Worm (Caenorhabditis elegans): ENCODE measurements around the gene arcp-1.

The arcp-1 gene

ce11 chrIII:3797180-3798026, 38.2 kb upstream of the arcp-1 start:
- peak; percentile 31 for TF ChIP-seq nhr-43 (tag; optimal IDR thresholded peaks at IDR 0.05; ENCODE audit: poor library complexity, severe bottlenecking)
- TF ChIP-seq tbx-2 (tag; optimal IDR thresholded peaks at IDR 0.05), result no peak
- no peak for TF ChIP-seq mdl-1 (tag; optimal IDR thresholded peaks at IDR 0.05)
- TF ChIP-seq lin-39 (tag; optimal IDR thresholded peaks at IDR 0.05), result peak; percentile 55
- no peak for TF ChIP-seq egl-27 (tag; optimal IDR thresholded peaks at IDR 0.05)
- TF ChIP-seq nhr-237 (tag; optimal IDR thresholded peaks at IDR 0.05), result no peak
- TF ChIP-seq ceh-28 (tag; optimal IDR thresholded peaks at IDR 0.05), result peak; percentile 45
- no peak for TF ChIP-seq fos-1 (tag; optimal IDR thresholded peaks at IDR 0.05)
- peak; percentile 30 for TF ChIP-seq egl-5 (tag; optimal IDR thresholded peaks at IDR 0.05)
- TF ChIP-seq nhr-11 (tag; optimal IDR thresholded peaks at IDR 0.05), result no peak
- no peak for TF ChIP-seq ztf-11 (tag; optimal IDR thresholded peaks at IDR 0.05)
- peak; percentile 87 for TF ChIP-seq nhr-23 (tag; optimal IDR thresholded peaks at IDR 0.05)
- TF ChIP-seq ztf-4 (tag; optimal IDR thresholded peaks at IDR 0.05), result no peak
- TF ChIP-seq ama-1 (optimal IDR thresholded peaks at IDR 0.05), result peak; percentile 85
- no peak for TF ChIP-seq nhr-77 (tag; optimal IDR thresholded peaks at IDR 0.05)
- TF ChIP-seq nfya-1 (tag; optimal IDR thresholded peaks at IDR 0.05; ENCODE audit: insufficient read depth), result peak; percentile 37
- peak; percentile 93 for TF ChIP-seq pha-4 (tag; optimal IDR thresholded peaks at IDR 0.05)
- no peak for TF ChIP-seq nhr-12 (tag; optimal IDR thresholded peaks at IDR 0.05)
- peak; percentile 96 for TF ChIP-seq elt-1 (tag; optimal IDR thresholded peaks at IDR 0.05)
- no peak for TF ChIP-seq unc-39 (tag; optimal IDR thresholded peaks at IDR 0.05)
- TF ChIP-seq pqm-1 (tag; optimal IDR thresholded peaks at IDR 0.05), result peak; percentile 56
- TF ChIP-seq unc-62 (GFP tag; optimal IDR thresholded peaks at IDR 0.05), result no peak
- peak; percentile 37 for TF ChIP-seq elt-2 (tag; optimal IDR thresholded peaks at IDR 0.05)
- no peak for TF ChIP-seq fkh-10 (GFP tag; optimal IDR thresholded peaks at IDR 0.05)
- TF ChIP-seq nhr-25 (tag; optimal IDR thresholded peaks at IDR 0.05), result peak; percentile 87

ce11 chrIII:3795933-3796332, 36.7 kb upstream of the arcp-1 start:
- peak; percentile 67 for TF ChIP-seq ama-1 (optimal IDR thresholded peaks at IDR 0.05)
- no peak for TF ChIP-seq unc-62 (GFP tag; optimal IDR thresholded peaks at IDR 0.05)

- TF ChIP-seq elt-2 (tag; optimal IDR thresholded peaks at IDR 0.05) (peak; percentile 1), nfya-1 (tag; optimal IDR thresholded peaks at IDR 0.05; ENCODE audit: insufficient read depth) (peak; percentile 99), lin-15B (tag; optimal IDR thresholded peaks at IDR 0.05) (peak; percentile 3), nhr-12 (tag; optimal IDR thresholded peaks at IDR 0.05) (no peak), nhr-237 (tag; optimal IDR thresholded peaks at IDR 0.05) (no peak)
Measured at ce11 chrIII:3790855-3791254, 31.6 kb upstream of the arcp-1 start.

- TF ChIP-seq nhr-67 (tag; optimal IDR thresholded peaks at IDR 0.05), result no peak
- peak; percentile 8 for TF ChIP-seq ama-1 (optimal IDR thresholded peaks at IDR 0.05)
- TF ChIP-seq eor-1 (tag; optimal IDR thresholded peaks at IDR 0.05), result no peak
- no peak for TF ChIP-seq nfya-1 (tag; optimal IDR thresholded peaks at IDR 0.05; ENCODE audit: insufficient read depth)
- TF ChIP-seq skn-1 (tag; optimal IDR thresholded peaks at IDR 0.05), result no peak
- TF ChIP-seq nhr-11 (tag; optimal IDR thresholded peaks at IDR 0.05), result no peak
- TF ChIP-seq elt-3 (tag; optimal IDR thresholded peaks at IDR 0.05), result no peak
- TF ChIP-seq unc-39 (tag; optimal IDR thresholded peaks at IDR 0.05), result no peak
- TF ChIP-seq fkh-2 (tag; optimal IDR thresholded peaks at IDR 0.05), result no peak
- no peak for TF ChIP-seq fkh-10 (GFP tag; optimal IDR thresholded peaks at IDR 0.05)
- no peak for TF ChIP-seq daf-12 (tag; optimal IDR thresholded peaks at IDR 0.05)
- TF ChIP-seq ztf-4 (tag; optimal IDR thresholded peaks at IDR 0.05), result peak; percentile 39
- no peak for TF ChIP-seq nhr-43 (tag; optimal IDR thresholded peaks at IDR 0.05; ENCODE audit: poor library complexity, severe bottlenecking)
- no peak for TF ChIP-seq aly-2 (tag; optimal IDR thresholded peaks at IDR 0.05)
- TF ChIP-seq nhr-77 (tag; optimal IDR thresholded peaks at IDR 0.05), result no peak
- no peak for TF ChIP-seq pqm-1 (tag; optimal IDR thresholded peaks at IDR 0.05)
- TF ChIP-seq nhr-25 (tag; optimal IDR thresholded peaks at IDR 0.05), result peak; percentile 33
- TF ChIP-seq fos-1 (tag; optimal IDR thresholded peaks at IDR 0.05), result no peak
- TF ChIP-seq snpc-4 (tag; optimal IDR thresholded peaks at IDR 0.05), result no peak
- TF ChIP-seq nhr-76 (tag; optimal IDR thresholded peaks at IDR 0.05), result no peak
Measured at ce11 chrIII:3789688-3790371, 30.6 kb upstream of the arcp-1 start.
